Fruit fly (Drosophila melanogaster) whole organism, embryonic: ENCODE measurements around the gene aph-1.

Experiments
- Ada2b ChIP-seq: fragments of 200-800 bp; sonication (Bioruptor generic); IDR thresholded peaks from 2 replicates; pipeline ENCODE4 v1.3.6; 2022; ENCODE audit warnings: missing biosample characterization, missing genetic modification characterization
- Asciz ChIP-seq: fragments of 200-800 bp; sonication (Bioruptor generic); optimal IDR thresholded peaks from 2 replicates; lab custom pipeline; 2017; ENCODE audit warnings: missing biosample characterization, mild to moderate bottlenecking, missing genetic modification characterization, missing genetic modification reagents
- BEAF-32 ChIP-seq: fragments of 200-800 bp; sonication (Bioruptor generic); optimal IDR thresholded peaks from 3 replicates; lab custom pipeline; 2017; ENCODE audit warnings: missing biosample characterization, missing genetic modification characterization, mild to moderate bottlenecking, moderate library complexity, missing genetic modification reagents
- CG10462 ChIP-seq: fragments of 200-800 bp; sonication (Bioruptor generic); optimal IDR thresholded peaks from 2 replicates; lab custom pipeline; 2016; ENCODE audit warnings: missing biosample characterization, missing genetic modification characterization
- CG12071 ChIP-seq: fragments of 200-800 bp; sonication (Bioruptor generic); optimal IDR thresholded peaks from 3 replicates; lab custom pipeline; 2018; ENCODE audit warnings: missing biosample characterization, mild to moderate bottlenecking, missing genetic modification characterization
- CG12299 ChIP-seq: fragments of 200-800 bp; sonication (Bioruptor generic); optimal IDR thresholded peaks from 2 replicates; lab custom pipeline; 2018; ENCODE audit warnings: missing biosample characterization, mild to moderate bottlenecking, missing genetic modification characterization
- CG12391 ChIP-seq: fragments of 200-800 bp; sonication (Bioruptor generic); optimal IDR thresholded peaks from 3 replicates; lab custom pipeline; 2018; ENCODE audit warnings: missing biosample characterization, mild to moderate bottlenecking, missing genetic modification characterization, moderate library complexity
- CG13624 ChIP-seq: fragments of 200-800 bp; sonication (Bioruptor generic); optimal IDR thresholded peaks from 2 replicates; lab custom pipeline; 2016; ENCODE audit warnings: missing biosample characterization, missing genetic modification characterization
- CG14965 ChIP-seq: fragments of 200-800 bp; sonication (Bioruptor generic); optimal IDR thresholded peaks from 2 replicates; lab custom pipeline; 2016; ENCODE audit warnings: missing biosample characterization, missing genetic modification characterization, borderline replicate concordance
- CG1832 ChIP-seq: fragments of 200-800 bp; sonication (Bioruptor generic); optimal IDR thresholded peaks from 2 replicates; lab custom pipeline; 2017; ENCODE audit warnings: missing biosample characterization, mild to moderate bottlenecking, missing genetic modification characterization, inconsistent platforms
- CG2202 ChIP-seq: fragments of 200-800 bp; sonication (Bioruptor generic); optimal IDR thresholded peaks from 2 replicates; lab custom pipeline; 2018; ENCODE audit warnings: missing biosample characterization, mild to moderate bottlenecking, missing genetic modification characterization
- CG31388 ChIP-seq: fragments of 200-800 bp; sonication (Bioruptor generic); optimal IDR thresholded peaks from 2 replicates; lab custom pipeline; 2016; ENCODE audit warnings: missing biosample characterization, missing genetic modification characterization
- CG3281 ChIP-seq: fragments of 200-800 bp; sonication (Bioruptor generic); optimal IDR thresholded peaks from 3 replicates; lab custom pipeline; 2017; ENCODE audit warnings: missing biosample characterization, mild to moderate bottlenecking, missing genetic modification characterization
- CG3847 ChIP-seq: fragments of 200-800 bp; sonication (Bioruptor generic); IDR thresholded peaks from 2 replicates; pipeline ENCODE4 v1.3.6; 2022; ENCODE audit warnings: missing biosample characterization, missing genetic modification characterization
- CG4404 ChIP-seq: fragments of 200-800 bp; sonication (Bioruptor generic); IDR thresholded peaks from 2 replicates; pipeline ENCODE4 v1.3.6; 2022; ENCODE audit warnings: missing biosample characterization, missing genetic modification characterization
- CG4424 ChIP-seq: fragments of 200-800 bp; sonication (Bioruptor generic); optimal IDR thresholded peaks from 3 replicates; lab custom pipeline; 2016; ENCODE audit warnings: missing biosample characterization, missing genetic modification characterization
- CG4707 ChIP-seq: fragments of 200-800 bp; sonication (Bioruptor generic); optimal IDR thresholded peaks from 2 replicates; lab custom pipeline; 2018; ENCODE audit warnings: missing biosample characterization, mild to moderate bottlenecking, missing genetic modification characterization, moderate library complexity
- CG7786 ChIP-seq: fragments of 200-800 bp; sonication (Bioruptor generic); optimal IDR thresholded peaks from 2 replicates; lab custom pipeline; 2016; ENCODE audit warnings: missing biosample characterization, missing genetic modification characterization
- CG8089 ChIP-seq: fragments of 200-800 bp; sonication (Bioruptor generic); optimal IDR thresholded peaks from 3 replicates; lab custom pipeline; 2016; ENCODE audit warnings: missing biosample characterization, missing genetic modification characterization
- CG9727 ChIP-seq: fragments of 200-800 bp; sonication (Bioruptor generic); optimal IDR thresholded peaks from 3 replicates; lab custom pipeline; 2017; ENCODE audit warnings: missing biosample characterization, mild to moderate bottlenecking, missing genetic modification characterization
- CoRest ChIP-seq: fragments of 200-800 bp; sonication (Bioruptor generic); optimal IDR thresholded peaks from 3 replicates; lab custom pipeline; 2018; ENCODE audit warnings: missing biosample characterization, mild to moderate bottlenecking, missing genetic modification characterization, moderate library complexity
- Dek ChIP-seq: fragments of 200-800 bp; sonication (Bioruptor generic); optimal IDR thresholded peaks from 3 replicates; lab custom pipeline; 2019; ENCODE audit warnings: missing biosample characterization, mild to moderate bottlenecking, missing genetic modification characterization, moderate library complexity
- Fer1 ChIP-seq: fragments of 200-800 bp; sonication (Bioruptor generic); optimal IDR thresholded peaks from 2 replicates; lab custom pipeline; 2017; ENCODE audit warnings: missing biosample characterization, mild to moderate bottlenecking, missing genetic modification characterization
- Fer2 ChIP-seq: fragments of 200-800 bp; sonication (Bioruptor generic); optimal IDR thresholded peaks from 2 replicates; lab custom pipeline; 2018; ENCODE audit warnings: missing biosample characterization, mild to moderate bottlenecking, missing genetic modification characterization, moderate library complexity
- HHEX ChIP-seq: fragments of 200-800 bp; sonication (Bioruptor generic); optimal IDR thresholded peaks from 3 replicates; lab custom pipeline; 2017; ENCODE audit warnings: missing biosample characterization, mild to moderate bottlenecking, missing genetic modification characterization, missing genetic modification reagents
- Hsf ChIP-seq: fragments of 200-800 bp; sonication (Bioruptor generic); optimal IDR thresholded peaks from 3 replicates; lab custom pipeline; 2016; ENCODE audit warnings: missing biosample characterization, missing genetic modification characterization
- Meics ChIP-seq: fragments of 200-800 bp; sonication (Bioruptor generic); optimal IDR thresholded peaks from 2 replicates; lab custom pipeline; 2017; ENCODE audit warnings: missing biosample characterization, mild to moderate bottlenecking, missing genetic modification characterization
- Poxn ChIP-seq: fragments of 200-800 bp; sonication (Bioruptor generic); IDR thresholded peaks from 2 replicates; pipeline ENCODE4 v1.3.6; 2022; ENCODE audit warnings: missing biosample characterization, missing genetic modification characterization
- Rx ChIP-seq: fragments of 200-800 bp; sonication (Bioruptor generic); IDR thresholded peaks from 2 replicates; pipeline ENCODE4 v1.3.6; 2022; ENCODE audit warnings: missing biosample characterization, missing genetic modification characterization
- Taf1 ChIP-seq: fragments of 200-800 bp; sonication (Bioruptor generic); IDR thresholded peaks from 2 replicates; pipeline ENCODE4 v1.3.6; 2022; ENCODE audit warnings: missing biosample characterization, missing genetic modification characterization
- Xrp1 ChIP-seq: fragments of 200-800 bp; sonication (Bioruptor generic); IDR thresholded peaks from 2 replicates; pipeline ENCODE4 v1.3.6; 2022; ENCODE audit warnings: missing biosample characterization, missing genetic modification characterization
- bcd ChIP-seq: fragments of 200-800 bp; sonication (Bioruptor generic); optimal IDR thresholded peaks from 2 replicates; lab custom pipeline; 2017; ENCODE audit warnings: missing biosample characterization, mild to moderate bottlenecking, missing genetic modification characterization
- bowl ChIP-seq: fragments of 200-800 bp; sonication (Bioruptor generic); IDR thresholded peaks from 2 replicates; pipeline ENCODE4 v1.3.6; 2022; ENCODE audit warnings: missing biosample characterization, missing genetic modification characterization
- chn ChIP-seq: fragments of 200-800 bp; sonication (Bioruptor generic); optimal IDR thresholded peaks from 2 replicates; lab custom pipeline; 2016; ENCODE audit warnings: missing biosample characterization, missing genetic modification characterization
- ems ChIP-seq: fragments of 200-800 bp; sonication (Bioruptor generic); optimal IDR thresholded peaks from 3 replicates; lab custom pipeline; 2016; ENCODE audit warnings: missing biosample characterization, missing genetic modification characterization
- gcm ChIP-seq: fragments of 200-800 bp; sonication (Bioruptor generic); optimal IDR thresholded peaks from 2 replicates; lab custom pipeline; 2019; ENCODE audit warnings: missing biosample characterization, mild to moderate bottlenecking, missing genetic modification characterization, moderate library complexity
- gem ChIP-seq: fragments of 200-800 bp; sonication (Bioruptor generic); optimal IDR thresholded peaks from 2 replicates; lab custom pipeline; 2019; ENCODE audit warnings: missing biosample characterization, mild to moderate bottlenecking, missing genetic modification characterization, moderate library complexity
- gro ChIP-seq: fragments of 200-800 bp; sonication (Bioruptor generic); optimal IDR thresholded peaks from 2 replicates; lab custom pipeline; 2016; ENCODE audit warnings: missing biosample characterization, missing genetic modification characterization
- gsb-n ChIP-seq: fragments of 200-800 bp; sonication (Bioruptor generic); optimal IDR thresholded peaks from 3 replicates; lab custom pipeline; 2018; ENCODE audit warnings: missing biosample characterization, mild to moderate bottlenecking, missing genetic modification characterization
- hth ChIP-seq: fragments of >200 bp; optimal IDR thresholded peaks from 2 replicates; lab custom pipeline; 2017; ENCODE audit warnings: inconsistent platforms
- lbe ChIP-seq: fragments of 200-800 bp; sonication (Bioruptor generic); optimal IDR thresholded peaks from 2 replicates; lab custom pipeline; 2016; ENCODE audit warnings: missing biosample characterization, mild to moderate bottlenecking, missing genetic modification characterization
- nerfin-2 ChIP-seq: fragments of 200-800 bp; sonication (Bioruptor generic); IDR thresholded peaks from 2 replicates; pipeline ENCODE4 v1.3.6; 2022; ENCODE audit warnings: missing biosample characterization, missing genetic modification characterization; ENCODE audit not compliant: partially characterized antibody
- onecut ChIP-seq: fragments of 200-800 bp; sonication (Bioruptor generic); IDR thresholded peaks from 2 replicates; pipeline ENCODE4 v1.3.6; 2022; ENCODE audit warnings: missing biosample characterization, missing genetic modification characterization
- psq ChIP-seq: fragments of 200-800 bp; sonication (Bioruptor generic); optimal IDR thresholded peaks from 2 replicates; lab custom pipeline; 2017; ENCODE audit warnings: missing biosample characterization, missing genetic modification characterization
- row ChIP-seq: fragments of 200-800 bp; sonication (Bioruptor generic); IDR thresholded peaks from 3 replicates; pipeline ENCODE4 v1.3.6; 2022; ENCODE audit warnings: missing biosample characterization, missing genetic modification characterization
- seq ChIP-seq: fragments of 200-800 bp; sonication (Bioruptor generic); IDR thresholded peaks from 2 replicates; pipeline ENCODE4 v1.3.6; 2022; ENCODE audit warnings: missing biosample characterization, missing genetic modification characterization
- shn ChIP-seq: fragments of 200-800 bp; sonication (Bioruptor generic); optimal IDR thresholded peaks from 3 replicates; lab custom pipeline; 2016; ENCODE audit warnings: missing biosample characterization, missing genetic modification characterization
- sisA ChIP-seq: fragments of 200-800 bp; sonication (Bioruptor generic); IDR thresholded peaks from 2 replicates; pipeline ENCODE4 v1.3.6; 2022; ENCODE audit warnings: missing biosample characterization, missing genetic modification characterization
- slou ChIP-seq: fragments of 200-800 bp; sonication (Bioruptor generic); optimal IDR thresholded peaks from 3 replicates; lab custom pipeline; 2016; ENCODE audit warnings: missing biosample characterization, missing genetic modification characterization
- z ChIP-seq: fragments of 200-800 bp; sonication (Bioruptor generic); IDR thresholded peaks from 3 replicates; pipeline ENCODE4 v1.3.6; 2022; ENCODE audit warnings: missing biosample characterization, missing genetic modification characterization

Gene aph-1

dm6 chr2L:2750337-2751084 lies 15.5 kb upstream of the aph-1 start (continued):
- no peak for TF ChIP-seq CG31388
- peak; percentile 82 for TF ChIP-seq CG12391 (tag; lab: Kevin White, UChicago)
- TF ChIP-seq CG4424 (GFP tag; lab: Kevin White, UChicago) = peak; percentile 72
- TF ChIP-seq shn (GFP tag; lab: Kevin White, UChicago) = peak; percentile 72
- TF ChIP-seq Meics (GFP tag; lab: Kevin White, UChicago) = peak; percentile 88
- no peak for TF ChIP-seq seq (GFP tag; lab: Robert Waterston, UW)
- peak; percentile 86 for TF ChIP-seq HHEX (GFP tag; lab: Kevin White, UChicago)
- no peak for TF ChIP-seq hth
- TF ChIP-seq Hsf (GFP tag; lab: Kevin White, UChicago) = peak; percentile 79
- TF ChIP-seq bowl (GFP tag; lab: Robert Waterston, UW) = no peak
- peak; percentile 73 for TF ChIP-seq gsb-n (tag; lab: Kevin White, UChicago)
- TF ChIP-seq gem = peak; percentile 88
- peak; percentile 82 for TF ChIP-seq CoRest
- no peak for TF ChIP-seq lbe (GFP tag; lab: Kevin White, UChicago)
- TF ChIP-seq gcm (GFP tag; lab: Kevin White, UChicago) = peak; percentile 34
- no peak for TF ChIP-seq CG4404
- peak; percentile 86 for TF ChIP-seq Fer1
- peak; percentile 33 for TF ChIP-seq psq
- TF ChIP-seq Fer2 (tag; lab: Kevin White, UChicago) = peak; percentile 55
- TF ChIP-seq CG1832 (GFP tag; lab: Kevin White, UChicago) = no peak
- TF ChIP-seq Ada2b (GFP tag; lab: Robert Waterston, UW) = no peak
- TF ChIP-seq CG4707 = peak; percentile 30
- TF ChIP-seq CG3847 (GFP tag; lab: Robert Waterston, UW) = no peak
- no peak for TF ChIP-seq CG12299 (tag; lab: Kevin White, UChicago)
- TF ChIP-seq Taf1 (GFP tag; lab: Robert Waterston, UW) = no peak
- peak; percentile 69 for TF ChIP-seq chn (GFP tag; lab: Kevin White, UChicago)
- TF ChIP-seq Asciz (GFP tag; lab: Kevin White, UChicago) = peak; percentile 67
- TF ChIP-seq CG10462 (GFP tag; lab: Kevin White, UChicago) = peak; percentile 48
- TF ChIP-seq Xrp1 = no peak
- TF ChIP-seq CG8089 (GFP tag; lab: Kevin White, UChicago) = peak; percentile 73
- peak; percentile 25 for TF ChIP-seq slou (GFP tag; lab: Kevin White, UChicago)
- TF ChIP-seq Poxn (GFP tag; lab: Robert Waterston, UW) = no peak
- peak; percentile 28 for TF ChIP-seq CG2202
- TF ChIP-seq bcd (GFP tag; lab: Kevin White, UChicago) = peak; percentile 85
- peak; percentile 70 for TF ChIP-seq onecut
- peak; percentile 85 for TF ChIP-seq CG3281
- TF ChIP-seq CG14965 = peak; percentile 61
- TF ChIP-seq sisA (GFP tag; lab: Robert Waterston, UW) = no peak
- TF ChIP-seq z (GFP tag; lab: Robert Waterston, UW) = no peak
- peak; percentile 88 for TF ChIP-seq Dek (tag; lab: Kevin White, UChicago)
- TF ChIP-seq CG13624 (GFP tag; lab: Kevin White, UChicago) = peak; percentile 90
- TF ChIP-seq gro (GFP tag; lab: Kevin White, UChicago) = peak; percentile 93
- TF ChIP-seq row (GFP tag; lab: Robert Waterston, UW) = no peak
- TF ChIP-seq CG9727 = peak; percentile 81
- peak; percentile 79 for TF ChIP-seq ems
- peak; percentile 83 for TF ChIP-seq CG12071 (GFP tag; lab: Kevin White, UChicago)
- peak; percentile 76 for TF ChIP-seq CG7786
- no peak for TF ChIP-seq Rx
- no peak for TF ChIP-seq nerfin-2 (GFP tag; lab: Robert Waterston, UW)
- no peak for TF ChIP-seq BEAF-32 (GFP tag; lab: Kevin White, UChicago)
